Worm (Caenorhabditis elegans): ENCODE results near the gene B0228.6.

DNA sequence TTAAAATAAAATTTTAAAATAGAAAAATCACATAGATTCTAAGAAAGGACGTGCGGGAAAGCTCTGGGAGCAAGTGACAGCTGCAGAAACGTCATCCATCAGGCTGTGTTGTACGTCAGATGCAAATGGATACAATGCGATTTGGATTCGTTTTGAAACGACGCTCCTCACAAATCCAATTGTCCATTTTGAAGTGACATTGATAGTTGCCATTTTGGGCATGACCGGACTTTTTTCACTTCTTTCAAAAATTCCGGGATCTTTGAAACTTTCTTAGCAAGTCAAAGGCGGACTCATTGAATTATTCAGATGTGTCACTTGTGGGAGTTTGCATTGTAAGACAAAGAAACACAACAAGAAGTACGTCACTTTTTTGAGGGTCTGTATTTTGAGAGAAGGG, 35.9 kb downstream of the B0228.6 start:
- no peak for TF ChIP-seq ztf-29 (GFP tag; IDR thresholded peaks at IDR 0.05)
- no peak for TF ChIP-seq tab-1 (GFP tag; IDR thresholded peaks at IDR 0.05)
- TF ChIP-seq cog-1 (tag; optimal IDR thresholded peaks at IDR 0.05): no peak
- no peak for TF ChIP-seq klf-2 (GFP tag; conservative IDR thresholded peaks at IDR 0.05)
- TF ChIP-seq T22C8.4 (GFP tag; IDR thresholded peaks at IDR 0.05): no peak
- TF ChIP-seq med-1 (GFP tag; optimal IDR thresholded peaks at IDR 0.05; ENCODE audit: insufficient read depth): no peak
- TF ChIP-seq ref-1 (GFP tag; conservative IDR thresholded peaks at IDR 0.05): no peak
- TF ChIP-seq flt-1 (GFP tag; IDR thresholded peaks at IDR 0.05): no peak
